Worm (Caenorhabditis elegans): ENCODE data around the gene T05H4.3.

DNA sequence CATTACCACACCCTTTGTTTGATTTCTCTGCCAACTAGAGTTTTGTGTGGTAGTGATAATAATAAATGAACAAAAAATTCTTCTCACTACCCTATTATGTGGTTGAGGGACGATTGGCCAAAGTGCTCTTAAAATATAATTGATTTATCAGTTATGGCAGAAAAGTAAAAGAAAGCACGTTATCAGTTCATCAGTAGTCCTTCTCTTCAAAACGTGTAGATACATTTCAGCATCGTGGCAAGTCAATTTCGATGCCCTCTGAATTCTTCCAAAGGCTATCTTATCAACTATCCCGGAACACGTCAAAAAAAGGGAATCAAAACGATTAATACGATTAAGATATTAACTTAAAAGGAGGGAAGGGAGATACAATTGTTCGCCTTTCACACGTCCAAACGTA lies 29.1 kb upstream of the T05H4.3 start:
- no peak for TF ChIP-seq ets-7 (tag; optimal IDR thresholded peaks at IDR 0.05)
- TF ChIP-seq aly-1 (tag; optimal IDR thresholded peaks at IDR 0.05) = no peak
- no peak for TF ChIP-seq F13C5.2 (tag; optimal IDR thresholded peaks at IDR 0.05)
- TF ChIP-seq ama-1 (optimal IDR thresholded peaks at IDR 0.05) = no peak
- no peak for TF ChIP-seq hmg-4 (GFP tag; optimal IDR thresholded peaks at IDR 0.05)
- TF ChIP-seq tra-4 (tag; optimal IDR thresholded peaks at IDR 0.05) = no peak
